Fruit fly (Drosophila melanogaster) Kc167 (cell line): ENCODE measurements around the gene CG18581.

Experiments
- Myc ChIP-seq: fragments of >200 bp; optimal IDR thresholded peaks from 2 replicates; lab custom pipeline; 2017; ENCODE audit warnings: missing external identifiers
- Sin3A ChIP-seq: fragments of >200 bp; optimal IDR thresholded peaks from 2 replicates; lab custom pipeline; 2018; ENCODE audit warnings: missing external identifiers
- h ChIP-seq: fragments of >200 bp; optimal IDR thresholded peaks from 3 replicates; lab custom pipeline; 2018; ENCODE audit warnings: missing external identifiers
- insv ChIP-seq: fragments of >200 bp; optimal IDR thresholded peaks from 3 replicates; lab custom pipeline; 2018; ENCODE audit warnings: missing external identifiers
- psq ChIP-seq: fragments of >200 bp; optimal IDR thresholded peaks from 2 replicates; lab custom pipeline; 2017; ENCODE audit warnings: missing external identifiers
- ttk ChIP-seq: sonication (Bioruptor generic); optimal IDR thresholded peaks from 2 replicates; lab custom pipeline; 2017; ENCODE audit warnings: missing external identifiers

- no peak for TF ChIP-seq insv (lab: Kevin White, UChicago)
- TF ChIP-seq Sin3A (lab: Kevin White, UChicago), result no peak
- no peak for TF ChIP-seq psq
- TF ChIP-seq Myc, result no peak
- no peak for TF ChIP-seq h (lab: Kevin White, UChicago)
- no peak for TF ChIP-seq ttk (lab: Kevin White, UChicago)
These were observed 44.0 kb upstream of the CG18581 start for dm6 chr3L:15093929-15094588.
